Fruit fly (Drosophila melanogaster): ENCODE results near the gene Arp6.

Gene Arp6

DNA sequence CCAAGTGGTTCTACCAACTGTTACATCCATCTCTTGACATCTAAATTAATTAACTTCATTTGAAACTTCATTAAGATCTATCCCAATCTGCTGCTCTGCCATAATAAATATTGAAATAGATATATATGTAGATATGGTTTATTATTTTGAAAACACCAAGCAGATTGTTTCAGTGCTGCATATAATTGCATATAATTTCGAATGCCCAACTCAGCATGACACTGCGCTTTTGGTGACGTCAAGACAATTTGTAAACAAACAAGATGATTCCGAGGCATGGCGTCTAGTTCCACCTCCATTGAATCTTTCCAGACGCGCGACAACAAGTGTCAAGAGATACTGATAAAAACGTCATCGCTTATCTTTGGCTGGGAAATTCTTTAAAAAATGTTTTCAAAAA lies 4.0 kb upstream of the Arp6 start:
- TF ChIP-seq rgr (GFP tag; optimal IDR thresholded peaks at IDR 0.05), result no peak
- TF ChIP-seq fru (GFP tag; optimal IDR thresholded peaks at IDR 0.05), result no peak
- TF ChIP-seq Jra (GFP tag; optimal IDR thresholded peaks at IDR 0.05), result no peak
- no peak for TF ChIP-seq Mio (GFP tag; optimal IDR thresholded peaks at IDR 0.05)
- TF ChIP-seq foxo (GFP tag; optimal IDR thresholded peaks at IDR 0.05), result no peak
- no peak for TF ChIP-seq sv (GFP tag; optimal IDR thresholded peaks at IDR 0.05)
- no peak for TF ChIP-seq tai (GFP tag; optimal IDR thresholded peaks at IDR 0.05)
- TF ChIP-seq OdsH (GFP tag; optimal IDR thresholded peaks at IDR 0.05), result no peak
- no peak for TF ChIP-seq sage (GFP tag; optimal IDR thresholded peaks at IDR 0.05)
- TF ChIP-seq lola (GFP tag; optimal IDR thresholded peaks at IDR 0.05), result no peak
- TF ChIP-seq HLH106 (tag; optimal IDR thresholded peaks at IDR 0.05), result no peak
- TF ChIP-seq Dfd (GFP tag; optimal IDR thresholded peaks at IDR 0.05), result no peak
- no peak for TF ChIP-seq N (GFP tag; optimal IDR thresholded peaks at IDR 0.05)
- no peak for TF ChIP-seq dl (GFP tag; optimal IDR thresholded peaks at IDR 0.05; ENCODE audit: insufficient read depth in 1 of 2, partially characterized antibody in 2 of 2)
- no peak for TF ChIP-seq br (GFP tag; optimal IDR thresholded peaks at IDR 0.05)
- no peak for TF ChIP-seq Hr78 (GFP tag; optimal IDR thresholded peaks at IDR 0.05)
- TF ChIP-seq usp (GFP tag; optimal IDR thresholded peaks at IDR 0.05), result no peak

DNA sequence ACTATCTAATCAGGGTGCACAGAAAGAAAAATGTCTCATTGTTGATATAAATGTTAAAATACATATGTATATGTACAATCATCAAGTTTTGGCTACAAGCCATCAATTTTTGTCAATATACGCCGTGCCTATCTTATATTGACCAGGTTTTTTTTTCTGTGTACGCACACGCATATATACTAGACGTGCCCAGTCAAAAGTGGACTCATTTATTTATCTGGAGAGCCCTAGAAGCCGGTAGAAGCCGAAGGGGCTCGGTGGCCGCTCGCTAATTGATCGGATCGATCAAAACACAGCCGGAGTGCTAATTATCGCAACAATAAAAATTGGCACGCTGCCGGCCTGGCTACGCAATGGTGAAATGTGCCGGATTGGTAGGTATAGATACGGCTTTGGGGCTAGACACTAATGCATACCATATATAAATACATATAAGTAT lies 3.4 kb upstream of the Arp6 start:
- peak; percentile 61 for TF ChIP-seq psq (GFP tag; optimal IDR thresholded peaks at IDR 0.05)
- TF ChIP-seq Dif (GFP tag; optimal IDR thresholded peaks at IDR 0.05; ENCODE audit: partially characterized antibody), result no peak
- TF ChIP-seq dl (GFP tag; optimal IDR thresholded peaks at IDR 0.05; ENCODE audit: insufficient read depth in 1 of 2, partially characterized antibody in 2 of 2), result no peak
- TF ChIP-seq CG32264 (GFP tag; optimal IDR thresholded peaks at IDR 0.05), result peak; percentile 48
- peak; percentile 84 for TF ChIP-seq Sp1 (GFP tag; optimal IDR thresholded peaks at IDR 0.05)
- TF ChIP-seq Hr78 (GFP tag; optimal IDR thresholded peaks at IDR 0.05), result no peak
- TF ChIP-seq sage (GFP tag; optimal IDR thresholded peaks at IDR 0.05), result no peak
- no peak for TF ChIP-seq pan (optimal IDR thresholded peaks at IDR 0.05)
- no peak for TF ChIP-seq tai (GFP tag; optimal IDR thresholded peaks at IDR 0.05)
- TF ChIP-seq Hnf4 (GFP tag; optimal IDR thresholded peaks at IDR 0.05), result peak; percentile 84
- TF ChIP-seq usp (GFP tag; optimal IDR thresholded peaks at IDR 0.05), result no peak
- TF ChIP-seq jim (GFP tag; optimal IDR thresholded peaks at IDR 0.05), result no peak
- peak; percentile 82 for TF ChIP-seq OdsH (GFP tag; optimal IDR thresholded peaks at IDR 0.05)
- TF ChIP-seq Hr83 (GFP tag; optimal IDR thresholded peaks at IDR 0.05; ENCODE audit: poor library complexity, severe bottlenecking), result peak; percentile 14
- peak; percentile 97 for TF ChIP-seq h (GFP tag; optimal IDR thresholded peaks at IDR 0.05)
- peak; percentile 86 for TF ChIP-seq br (GFP tag; optimal IDR thresholded peaks at IDR 0.05)
- no peak for TF ChIP-seq Myc (optimal IDR thresholded peaks at IDR 0.05)
- no peak for TF ChIP-seq CrebA (GFP tag; optimal IDR thresholded peaks at IDR 0.05; ENCODE audit: borderline replicate concordance)
- TF ChIP-seq ey (GFP tag; optimal IDR thresholded peaks at IDR 0.05), result peak; percentile 84
- TF ChIP-seq N (GFP tag; optimal IDR thresholded peaks at IDR 0.05), result no peak
- peak; percentile 85 for TF ChIP-seq fru (GFP tag; optimal IDR thresholded peaks at IDR 0.05)
- TF ChIP-seq Jra (GFP tag; optimal IDR thresholded peaks at IDR 0.05), result peak; percentile 74
- no peak for TF ChIP-seq dmrt93B (GFP tag; optimal IDR thresholded peaks at IDR 0.05)
- TF ChIP-seq woc (GFP tag; optimal IDR thresholded peaks at IDR 0.05), result peak; percentile 52
- peak; percentile 55 for TF ChIP-seq sv (GFP tag; optimal IDR thresholded peaks at IDR 0.05)
- TF ChIP-seq Dfd (GFP tag; optimal IDR thresholded peaks at IDR 0.05), result no peak
- peak; percentile 82 for TF ChIP-seq rgr (GFP tag; optimal IDR thresholded peaks at IDR 0.05)
- TF ChIP-seq Vsx2 (GFP tag; optimal IDR thresholded peaks at IDR 0.05; ENCODE audit: partially characterized antibody), result no peak
- TF ChIP-seq dsf (GFP tag; optimal IDR thresholded peaks at IDR 0.05; ENCODE audit: borderline replicate concordance), result no peak
- no peak for TF ChIP-seq lola (GFP tag; optimal IDR thresholded peaks at IDR 0.05)
- TF ChIP-seq foxo (GFP tag; optimal IDR thresholded peaks at IDR 0.05), result peak; percentile 49 to 85
- no peak for TF ChIP-seq brk (GFP tag; optimal IDR thresholded peaks at IDR 0.05)
- TF ChIP-seq HLH106 (tag; optimal IDR thresholded peaks at IDR 0.05), result peak; percentile 77
- no peak for TF ChIP-seq Mio (GFP tag; optimal IDR thresholded peaks at IDR 0.05)
- no peak for TF ChIP-seq CG9705 (GFP tag; optimal IDR thresholded peaks at IDR 0.05)
- TF ChIP-seq Rel (GFP tag; optimal IDR thresholded peaks at IDR 0.05), result no peak
- TF ChIP-seq Rel (tag; optimal IDR thresholded peaks at IDR 0.05), result peak; percentile 57
- TF ChIP-seq GATAd (GFP tag; optimal IDR thresholded peaks at IDR 0.05), result no peak
- TF ChIP-seq Abd-B (GFP tag; optimal IDR thresholded peaks at IDR 0.05), result no peak
